Fruit fly (Drosophila melanogaster): ENCODE results near the gene CG13460.

Gene CG13460

DNA sequence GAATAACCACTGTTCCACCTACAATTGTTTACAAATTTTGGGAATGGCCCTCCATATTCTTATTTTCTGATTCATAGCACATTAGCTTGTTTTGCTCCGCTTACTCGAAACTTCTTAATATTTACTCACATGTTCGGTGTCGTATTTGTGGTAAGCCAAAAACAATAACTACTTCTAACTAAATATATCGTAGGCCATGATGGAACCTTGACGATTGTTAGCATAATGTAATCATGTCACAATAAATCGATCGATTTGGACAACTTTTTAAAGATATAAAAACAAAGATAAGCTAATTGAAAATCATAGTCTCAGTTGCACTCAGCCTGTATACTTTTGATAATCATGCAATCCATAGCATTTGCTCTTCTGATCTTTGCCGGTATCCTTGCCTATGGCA lies 7.0 kb downstream of the CG13460 start, which contains the start of gene EAChm:
Gene EAChm (plus strand): TSS at position 301 of the 400 bp plus-strand sequence.
- TF ChIP-seq CG34367 (tag; optimal IDR thresholded peaks at IDR 0.05) (no peak), fd96Ca (GFP tag; IDR thresholded peaks at IDR 0.05) (no peak), Pif1A (GFP tag; optimal IDR thresholded peaks at IDR 0.05) (no peak), CG10348 (GFP tag; IDR thresholded peaks at IDR 0.05) (no peak), CG9948 (tag; optimal IDR thresholded peaks at IDR 0.05) (no peak), CG14655 (GFP tag; optimal IDR thresholded peaks at IDR 0.05) (no peak), rn (GFP tag; IDR thresholded peaks at IDR 0.05) (no peak), CG8301 (tag; optimal IDR thresholded peaks at IDR 0.05) (no peak), EcR (GFP tag; optimal IDR thresholded peaks at IDR 0.05) (no peak)

- no peak for TF ChIP-seq CG13204 (GFP tag; optimal IDR thresholded peaks at IDR 0.05)
- no peak for TF ChIP-seq Pif1A (GFP tag; optimal IDR thresholded peaks at IDR 0.05)
- no peak for TF ChIP-seq Snoo (tag; optimal IDR thresholded peaks at IDR 0.05)
- no peak for TF ChIP-seq fd96Ca (GFP tag; IDR thresholded peaks at IDR 0.05)
- no peak for TF ChIP-seq CG4496 (GFP tag; IDR thresholded peaks at IDR 0.05)
- TF ChIP-seq rn (GFP tag; IDR thresholded peaks at IDR 0.05) = no peak
- no peak for TF ChIP-seq CG9948 (tag; optimal IDR thresholded peaks at IDR 0.05)
- no peak for TF ChIP-seq CG10348 (GFP tag; IDR thresholded peaks at IDR 0.05)
- no peak for TF ChIP-seq CG8159 (tag; optimal IDR thresholded peaks at IDR 0.05)
- no peak for TF ChIP-seq CG15710 (tag; optimal IDR thresholded peaks at IDR 0.05)
- TF ChIP-seq CG32121 (GFP tag; IDR thresholded peaks at IDR 0.05) = no peak
- TF ChIP-seq gl (tag; optimal IDR thresholded peaks at IDR 0.05) = no peak
- TF ChIP-seq CG34367 (tag; optimal IDR thresholded peaks at IDR 0.05) = no peak
- TF ChIP-seq CG12605 (GFP tag; IDR thresholded peaks at IDR 0.05) = no peak
- no peak for TF ChIP-seq D1 (tag; optimal IDR thresholded peaks at IDR 0.05)
- TF ChIP-seq CG14655 (GFP tag; optimal IDR thresholded peaks at IDR 0.05) = no peak
- no peak for TF ChIP-seq CG17806 (tag; optimal IDR thresholded peaks at IDR 0.05)
- TF ChIP-seq CG8301 (tag; optimal IDR thresholded peaks at IDR 0.05) = no peak
Measured at dm6 chr3L:15054035-15054434, 7.5 kb downstream of the CG13460 start, which contains the start of gene CG18649. Gene CG18649 (minus strand): TSS chr3L:15054135.

DNA sequence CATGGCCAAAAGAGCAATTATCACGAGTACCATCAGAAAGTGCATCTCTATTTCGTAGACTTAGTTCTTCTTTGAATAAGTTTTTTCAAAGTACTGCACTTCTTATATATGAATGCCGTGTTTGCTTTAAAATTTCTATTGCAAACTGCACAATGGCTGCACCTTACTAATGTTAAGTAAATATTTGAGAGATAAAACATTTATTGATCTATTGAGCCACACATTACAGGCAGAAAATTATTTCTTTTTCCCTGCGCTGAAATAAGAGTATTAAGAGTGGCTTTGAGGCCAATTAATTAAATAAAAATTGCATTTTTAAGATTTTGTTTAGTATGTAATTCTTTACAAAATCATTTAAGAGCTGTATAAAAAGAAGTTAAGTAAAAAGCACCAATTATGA lies 8.3 kb downstream of the CG13460 start, which contains the start of gene CG43680:
Gene CG43680 (minus strand): TSS at position 101 of the 400 bp plus-strand sequence.
- TF ChIP-seq CG15710 (tag; optimal IDR thresholded peaks at IDR 0.05) = no peak
- TF ChIP-seq CG17806 (tag; optimal IDR thresholded peaks at IDR 0.05) = no peak
- no peak for TF ChIP-seq CG8301 (tag; optimal IDR thresholded peaks at IDR 0.05)
- TF ChIP-seq CG12605 (GFP tag; IDR thresholded peaks at IDR 0.05) = no peak
- no peak for TF ChIP-seq gl (tag; optimal IDR thresholded peaks at IDR 0.05)
- no peak for TF ChIP-seq CG32121 (GFP tag; IDR thresholded peaks at IDR 0.05)
- no peak for TF ChIP-seq fd96Ca (GFP tag; IDR thresholded peaks at IDR 0.05)
- no peak for TF ChIP-seq CG4496 (GFP tag; IDR thresholded peaks at IDR 0.05)
- no peak for TF ChIP-seq CG9948 (tag; optimal IDR thresholded peaks at IDR 0.05)
- TF ChIP-seq Pif1B (GFP tag; optimal IDR thresholded peaks at IDR 0.05) = no peak
- TF ChIP-seq CG34367 (tag; optimal IDR thresholded peaks at IDR 0.05) = no peak
- no peak for TF ChIP-seq CG10348 (GFP tag; IDR thresholded peaks at IDR 0.05)
- TF ChIP-seq CG13204 (GFP tag; optimal IDR thresholded peaks at IDR 0.05) = no peak
- TF ChIP-seq EcR (GFP tag; optimal IDR thresholded peaks at IDR 0.05) = no peak
- no peak for TF ChIP-seq Pif1A (GFP tag; optimal IDR thresholded peaks at IDR 0.05)
- no peak for TF ChIP-seq Ets98B (GFP tag; IDR thresholded peaks at IDR 0.05)
- no peak for TF ChIP-seq D1 (tag; optimal IDR thresholded peaks at IDR 0.05)
- TF ChIP-seq Snoo (tag; optimal IDR thresholded peaks at IDR 0.05) = no peak

DNA sequence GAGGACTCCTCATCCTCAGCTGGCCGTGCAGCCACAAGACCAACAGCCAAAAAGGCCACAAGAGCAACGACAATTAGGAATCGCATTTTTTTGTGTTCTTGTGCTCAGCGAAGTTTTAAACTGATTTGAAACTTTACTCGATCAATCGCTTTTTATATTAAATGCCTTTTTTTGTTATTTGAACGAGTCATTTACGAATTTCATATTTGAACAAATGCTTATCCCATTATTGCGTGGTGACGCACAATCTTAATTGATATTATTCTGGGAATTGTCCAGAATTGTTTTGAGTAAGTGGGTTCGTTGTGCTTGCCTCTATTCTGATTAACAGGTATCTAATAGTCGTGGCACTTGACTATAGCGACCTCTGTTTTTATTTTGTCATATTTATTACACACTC lies 9.1 kb downstream of the CG13460 start, which contains the start of gene CG13461:
Gene CG13461 (minus strand): TSS at position 101 of the 400 bp plus-strand sequence.
- TF ChIP-seq CG14655 (GFP tag; optimal IDR thresholded peaks at IDR 0.05) (no peak), CG15710 (tag; optimal IDR thresholded peaks at IDR 0.05) (no peak)

DNA sequence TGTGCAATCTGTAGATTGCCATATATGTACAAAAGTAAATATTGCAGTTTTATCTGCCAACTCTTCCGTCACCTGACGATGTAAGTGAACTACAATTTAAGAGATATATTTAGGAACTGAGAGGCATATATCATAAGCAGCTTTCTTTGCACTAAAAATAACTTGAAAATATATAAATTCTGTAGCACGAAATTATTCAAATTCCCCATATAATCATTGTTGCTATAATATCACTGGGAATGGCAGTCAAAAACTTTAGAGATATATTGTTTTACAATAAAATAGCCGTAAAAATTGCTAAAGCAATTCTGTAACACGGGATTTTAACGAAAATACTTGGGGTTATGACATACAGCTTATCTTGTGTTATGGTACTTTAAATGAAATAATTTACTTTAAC lies 10.2 kb downstream of the CG13460 start, which contains the start of gene CG43679:
Gene CG43679 (minus strand): TSS at position 101 of the 400 bp plus-strand sequence.
- TF ChIP-seq CG12605 (GFP tag; IDR thresholded peaks at IDR 0.05) = no peak
- TF ChIP-seq Pif1B (GFP tag; optimal IDR thresholded peaks at IDR 0.05) = no peak
- no peak for TF ChIP-seq CG10348 (GFP tag; IDR thresholded peaks at IDR 0.05)
- no peak for TF ChIP-seq CG17806 (tag; optimal IDR thresholded peaks at IDR 0.05)
- no peak for TF ChIP-seq D1 (tag; optimal IDR thresholded peaks at IDR 0.05)
- TF ChIP-seq CG13204 (GFP tag; optimal IDR thresholded peaks at IDR 0.05) = no peak
- TF ChIP-seq Pif1A (GFP tag; optimal IDR thresholded peaks at IDR 0.05) = no peak
- no peak for TF ChIP-seq CG14655 (GFP tag; optimal IDR thresholded peaks at IDR 0.05)
- TF ChIP-seq gl (tag; optimal IDR thresholded peaks at IDR 0.05) = no peak
- TF ChIP-seq rn (GFP tag; IDR thresholded peaks at IDR 0.05) = no peak
- no peak for TF ChIP-seq Ets98B (GFP tag; IDR thresholded peaks at IDR 0.05)
- no peak for TF ChIP-seq Snoo (tag; optimal IDR thresholded peaks at IDR 0.05)
- TF ChIP-seq CG8159 (tag; optimal IDR thresholded peaks at IDR 0.05) = no peak
- no peak for TF ChIP-seq CG9948 (tag; optimal IDR thresholded peaks at IDR 0.05)

DNA sequence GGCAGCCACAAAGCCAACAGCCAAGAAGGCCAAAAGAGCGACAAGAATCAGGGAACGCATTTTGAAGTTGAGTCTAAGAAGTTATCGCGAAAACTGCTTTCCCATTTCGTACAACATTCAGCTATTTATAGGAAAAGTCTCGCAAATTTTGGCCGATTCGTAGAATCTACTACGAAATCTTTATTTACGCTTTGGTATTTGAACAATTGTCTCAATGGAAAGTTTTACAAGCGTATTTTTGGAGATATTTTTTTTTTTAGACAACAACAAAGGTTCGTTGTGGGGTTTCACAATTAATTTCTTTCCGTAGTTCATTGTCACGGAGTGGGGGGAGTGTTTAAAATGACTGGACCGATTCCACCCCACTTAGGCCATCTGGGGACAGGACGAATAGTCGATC lies 10.8 kb downstream of the CG13460 start, which contains the start of gene CG12310:
Gene CG12310 (minus strand): TSS at position 101 of the 400 bp plus-strand sequence.
- TF ChIP-seq CG9948 (tag; optimal IDR thresholded peaks at IDR 0.05) = no peak
- no peak for TF ChIP-seq CG14655 (GFP tag; optimal IDR thresholded peaks at IDR 0.05)
- no peak for TF ChIP-seq fd96Ca (GFP tag; IDR thresholded peaks at IDR 0.05)
- TF ChIP-seq EcR (GFP tag; optimal IDR thresholded peaks at IDR 0.05) = no peak
- no peak for TF ChIP-seq gl (tag; optimal IDR thresholded peaks at IDR 0.05)

dm6 chr3L:15050109-15050508 lies 11.4 kb downstream of the CG13460 start, which contains the start of gene CG18581:
Gene CG18581 (minus strand): TSS chr3L:15050209.
- no peak for TF ChIP-seq CG8301 (tag; optimal IDR thresholded peaks at IDR 0.05)

Measured in whole organism, pupa.